Worm (Caenorhabditis elegans) whole organism, young adult: Measurements from ENCODE around the gene chd-3.

Experiments used
- B0019.2 ChIP-seq: fragments of 200-800 bp; sonication (Bioruptor generic); conservative IDR thresholded peaks from 2 replicates; pipeline ENCODE4 v1.3.6; 2022; ENCODE audit warnings: missing genetic modification reagents, missing genetic modification characterization, missing compliant biosample characterization
- B0336.3 ChIP-seq: fragments of 200-800 bp; sonication (Bioruptor generic); IDR thresholded peaks from 2 replicates; pipeline ENCODE4 v1.3.6; 2022; ENCODE audit warnings: missing genetic modification characterization, missing compliant biosample characterization
- C17E4.6 ChIP-seq: fragments of 200-800 bp; sonication (Bioruptor generic); IDR thresholded peaks from 2 replicates; pipeline ENCODE4 v1.3.6; 2022; ENCODE audit warnings: missing genetic modification reagents, missing genetic modification characterization, missing compliant biosample characterization
- F52B5.7 ChIP-seq: sonication (generic microtip); optimal IDR thresholded peaks from 2 replicates; lab custom pipeline; 2016; ENCODE audit warnings: mild to moderate bottlenecking, missing genetic modification characterization, missing compliant biosample characterization
- F57A8.1 ChIP-seq: fragments of 200-800 bp; sonication (Bioruptor generic); optimal IDR thresholded peaks from 2 replicates; lab custom pipeline; 2018; ENCODE audit warnings: mild to moderate bottlenecking, missing genetic modification characterization, moderate library complexity, missing compliant biosample characterization
- T26A5.8 ChIP-seq: sonication (generic microtip); optimal IDR thresholded peaks from 2 replicates; lab custom pipeline; 2016; ENCODE audit warnings: missing genetic modification characterization, missing compliant biosample characterization
- Y53F4B.3 ChIP-seq: fragments of 200-800 bp; sonication (Bioruptor generic); IDR thresholded peaks from 2 replicates; pipeline ENCODE4 v1.3.6; 2022; ENCODE audit warnings: missing genetic modification reagents, missing genetic modification characterization, missing compliant biosample characterization
- Y53G8AR.9 ChIP-seq: fragments of 200-800 bp; sonication (Bioruptor generic); conservative IDR thresholded peaks from 2 replicates; pipeline ENCODE4 v1.3.6; 2022; ENCODE audit warnings: missing genetic modification reagents, missing genetic modification characterization, missing compliant biosample characterization
- Y56A3A.18 ChIP-seq: fragments of 200-800 bp; sonication (Bioruptor generic); IDR thresholded peaks from 2 replicates; pipeline ENCODE4 v1.3.6; 2022; ENCODE audit warnings: missing genetic modification reagents, missing genetic modification characterization, missing compliant biosample characterization
- akir-1 ChIP-seq: fragments of 200-800 bp; sonication (Bioruptor generic); optimal IDR thresholded peaks from 2 replicates; lab custom pipeline; 2018; ENCODE audit warnings: mild to moderate bottlenecking, missing genetic modification characterization, moderate library complexity, missing compliant biosample characterization
- aptf-2 ChIP-seq: fragments of 200-800 bp; sonication (Bioruptor generic); conservative IDR thresholded peaks from 2 replicates; pipeline ENCODE4 v1.3.6; 2022; ENCODE audit warnings: missing genetic modification reagents, missing genetic modification characterization, missing compliant biosample characterization
- attf-5 ChIP-seq: fragments of 200-800 bp; sonication (Bioruptor generic); optimal IDR thresholded peaks from 2 replicates; lab custom pipeline; 2018; ENCODE audit warnings: mild to moderate bottlenecking, missing genetic modification characterization, missing compliant biosample characterization
- dox-1 ChIP-seq: fragments of 200-800 bp; sonication (Bioruptor generic); IDR thresholded peaks from 2 replicates; pipeline ENCODE4 v1.3.6; 2022; ENCODE audit warnings: missing genetic modification reagents, missing genetic modification characterization, missing compliant biosample characterization
- dpl-1 ChIP-seq: fragments of 150-350 bp; optimal IDR thresholded peaks from 2 replicates; lab custom pipeline; 2014; ENCODE audit warnings: missing biosample characterization, missing genetic modification reagents, missing genetic modification characterization
- efl-1 ChIP-seq: fragments of 150-350 bp; optimal IDR thresholded peaks from 2 replicates; lab custom pipeline; 2014; ENCODE audit warnings: missing biosample characterization, missing genetic modification reagents, missing genetic modification characterization
- egl-44 ChIP-seq: fragments of 200-800 bp; sonication (Bioruptor generic); IDR thresholded peaks from 2 replicates; pipeline ENCODE4 v1.3.6; 2022; ENCODE audit warnings: missing genetic modification reagents, missing genetic modification characterization, missing compliant biosample characterization
- ets-4 ChIP-seq: fragments of 200-800 bp; sonication (Bioruptor generic); optimal IDR thresholded peaks from 2 replicates; lab custom pipeline; 2018; ENCODE audit warnings: mild to moderate bottlenecking, missing genetic modification characterization, missing compliant biosample characterization
- hlh-26 ChIP-seq: fragments of 200-800 bp; sonication (Bioruptor generic); conservative IDR thresholded peaks from 2 replicates; pipeline ENCODE4 v1.3.6; 2022; ENCODE audit warnings: missing genetic modification reagents, missing genetic modification characterization, missing compliant biosample characterization
- lag-1 ChIP-seq: fragments of 200-800 bp; sonication (Bioruptor generic); IDR thresholded peaks from 2 replicates; pipeline ENCODE4 v1.3.6; 2022; ENCODE audit warnings: missing genetic modification reagents, missing genetic modification characterization, missing compliant biosample characterization
- let-607 ChIP-seq, 2 experiments: fragments of 200-800 bp in 1 of 2; sonication (Bioruptor generic) in 1 of 2; sonication (generic microtip) in 1 of 2; optimal IDR thresholded peaks; 2 replicates each; lab custom pipeline; 2016 to 2018; ENCODE audit warnings: mild to moderate bottlenecking in 2 of 2, missing compliant biosample characterization in 2 of 2, missing genetic modification characterization in 2 of 2, moderate library complexity in 2 of 2, missing genotype in 1 of 2
- lin-35 ChIP-seq, 3 experiments: fragments of 150-350 bp in 2 of 3; sonication (generic microtip) in 1 of 3; optimal IDR thresholded peaks; 2 replicates each; lab custom pipeline; 2014 to 2018; ENCODE audit warnings: missing biosample characterization in 3 of 3, missing genetic modification characterization in 3 of 3, missing genetic modification reagents in 3 of 3
- lin-40 ChIP-seq: sonication (generic microtip); optimal IDR thresholded peaks from 2 replicates; lab custom pipeline; 2016; ENCODE audit warnings: missing genetic modification characterization, mild to moderate bottlenecking, missing compliant biosample characterization, missing genotype, missing genetic modification reagents
- lir-1 ChIP-seq: fragments of 200-800 bp; sonication (Bioruptor generic); conservative IDR thresholded peaks from 2 replicates; pipeline ENCODE4 v1.3.6; 2022; ENCODE audit warnings: missing genetic modification reagents, missing genetic modification characterization, missing compliant biosample characterization
- lsl-1 ChIP-seq: fragments of 200-800 bp; sonication (Bioruptor generic); optimal IDR thresholded peaks from 2 replicates; lab custom pipeline; 2018; ENCODE audit warnings: mild to moderate bottlenecking, missing genetic modification characterization, moderate library complexity, missing compliant biosample characterization
- madf-10 ChIP-seq: sonication (generic microtip); optimal IDR thresholded peaks from 2 replicates; lab custom pipeline; 2016; ENCODE audit warnings: mild to moderate bottlenecking, missing genetic modification characterization, missing compliant biosample characterization
- madf-6 ChIP-seq: fragments of 200-800 bp; sonication (Bioruptor generic); IDR thresholded peaks from 2 replicates; pipeline ENCODE4 v1.3.6; 2022; ENCODE audit warnings: missing genetic modification reagents, missing genetic modification characterization, missing compliant biosample characterization
- madf-8 ChIP-seq: fragments of 200-800 bp; sonication (Bioruptor generic); conservative IDR thresholded peaks from 2 replicates; pipeline ENCODE4 v1.3.6; 2022; ENCODE audit warnings: missing genetic modification reagents, missing genetic modification characterization, missing compliant biosample characterization
- mcd-1 ChIP-seq: fragments of 200-800 bp; sonication (Bioruptor generic); IDR thresholded peaks from 2 replicates; pipeline ENCODE4 v1.3.6; 2022; ENCODE audit warnings: missing genetic modification reagents, missing genetic modification characterization, missing compliant biosample characterization
- nhr-80 ChIP-seq: sonication (generic microtip); optimal IDR thresholded peaks from 2 replicates; lab custom pipeline; 2016; ENCODE audit warnings: missing genetic modification characterization, missing compliant biosample characterization
- pbrm-1 ChIP-seq: fragments of 200-800 bp; sonication (Bioruptor generic); IDR thresholded peaks from 2 replicates; pipeline ENCODE4 v1.3.6; 2022; ENCODE audit warnings: missing genetic modification reagents, missing genetic modification characterization, missing compliant biosample characterization
- rpc-1 ChIP-seq, 2 experiments: fragments of 150-350 bp in 1 of 2; sonication (generic microtip) in 1 of 2; optimal IDR thresholded peaks; 2 replicates each; lab custom pipeline; 2014 to 2018; ENCODE audit warnings: missing biosample characterization in 1 of 2, missing genetic modification characterization in 1 of 2, missing genetic modification reagents in 1 of 2, missing genotype in 1 of 2
- snpc-1.3 ChIP-seq: sonication (generic microtip); optimal IDR thresholded peaks from 2 replicates; lab custom pipeline; 2017; ENCODE audit warnings: missing genetic modification characterization, mild to moderate bottlenecking, missing compliant biosample characterization, antibody characterized with exemption, moderate library complexity, missing genotype, missing genetic modification reagents; ENCODE audit not compliant: insufficient read depth
- snpc-4 ChIP-seq, 5 experiments: fragments of 150-350 bp in 1 of 5; sonication (generic microtip) in 4 of 5; optimal IDR thresholded peaks; 2 replicates each; lab custom pipeline; 2014 to 2018; ENCODE audit warnings: missing genetic modification characterization in 5 of 5, missing biosample characterization in 3 of 5, antibody characterized with exemption in 2 of 5, mild to moderate bottlenecking in 2 of 5, missing compliant biosample characterization in 2 of 5, missing genotype in 2 of 5, moderate library complexity in 2 of 5, missing genetic modification reagents in 1 of 5
- somi-1 ChIP-seq: fragments of 200-800 bp; sonication (Bioruptor generic); optimal IDR thresholded peaks from 2 replicates; lab custom pipeline; 2018; ENCODE audit warnings: mild to moderate bottlenecking, missing genetic modification characterization, missing compliant biosample characterization
- tbp1 ChIP-seq: fragments of 200-800 bp; sonication (Bioruptor generic); optimal IDR thresholded peaks from 2 replicates; lab custom pipeline; 2018; ENCODE audit warnings: mild to moderate bottlenecking, missing genetic modification characterization, missing compliant biosample characterization
- unc-130 ChIP-seq: sonication (generic microtip); optimal IDR thresholded peaks from 2 replicates; lab custom pipeline; 2016; ENCODE audit warnings: missing genetic modification reagents, missing genetic modification characterization, missing compliant biosample characterization
- zfh-2 ChIP-seq: fragments of 200-800 bp; sonication (Bioruptor generic); conservative IDR thresholded peaks from 2 replicates; pipeline ENCODE4 v1.3.6; 2022; ENCODE audit warnings: missing genetic modification reagents, missing genetic modification characterization, missing compliant biosample characterization
- ztf-18 ChIP-seq: sonication (generic microtip); optimal IDR thresholded peaks from 2 replicates; lab custom pipeline; 2016; ENCODE audit warnings: missing genotype, mild to moderate bottlenecking, missing genetic modification characterization, missing compliant biosample characterization
- ztf-26 ChIP-seq: sonication (generic microtip); optimal IDR thresholded peaks from 2 replicates; lab custom pipeline; 2017; ENCODE audit warnings: missing genetic modification characterization, missing compliant biosample characterization

chd-3 gene

ce11 chrX:12860711-12861287, 8.4 kb upstream of the chd-3 start, which contains the start of gene T14G8.3:
Gene T14G8.3, plus strand, starts transcription at chrX:12861237.
- no peak for TF ChIP-seq C17E4.6 (GFP tag; lab: Robert Waterston, UW)
- TF ChIP-seq efl-1 (GFP tag; lab: Kevin White, UChicago), result no peak
- TF ChIP-seq akir-1 (GFP tag; lab: Kevin White, UChicago), result no peak
- TF ChIP-seq F52B5.7, result no peak
- no peak for TF ChIP-seq egl-44 (GFP tag; lab: Robert Waterston, UW)
- no peak for TF ChIP-seq madf-8
- 0 out of 2 replicates have a peak, but pooled peaks have one; percentile 30 for TF ChIP-seq dox-1
- TF ChIP-seq ets-4 (GFP tag; lab: Kevin White, UChicago), result no peak
- no peak for TF ChIP-seq aptf-2 (GFP tag; lab: Robert Waterston, UW)
- TF ChIP-seq lir-1 (GFP tag; lab: Robert Waterston, UW), result no peak
- TF ChIP-seq unc-130 (GFP tag; lab: Kevin White, UChicago), result no peak
- no peak for TF ChIP-seq B0019.2
- peak; percentile 69 for TF ChIP-seq nhr-80 (tag; lab: Kevin White, UChicago)
- no peak for TF ChIP-seq Y56A3A.18 (GFP tag; lab: Robert Waterston, UW)
- no peak for TF ChIP-seq B0336.3 (GFP tag; lab: Robert Waterston, UW)
- TF ChIP-seq lag-1 (GFP tag; lab: Robert Waterston, UW), result no peak
- no peak for TF ChIP-seq ztf-26 (tag; lab: Kevin White, UChicago)
- TF ChIP-seq snpc-1.3 (tag; lab: Kevin White, UChicago), result no peak
- TF ChIP-seq let-607 (tag; optimal IDR thresholded peaks at IDR 0.05; lab: Kevin White, UChicago), result peak; percentile 96 to 98
- no peak for TF ChIP-seq snpc-4 (GFP tag; optimal IDR thresholded peaks at IDR 0.05; lab: Kevin White, UChicago)
- peak in 1 of 4 experiments; percentile 14 for TF ChIP-seq snpc-4 (tag; optimal IDR thresholded peaks at IDR 0.05; lab: Kevin White, UChicago)
- TF ChIP-seq somi-1 (GFP tag; lab: Kevin White, UChicago), result no peak
- no peak for TF ChIP-seq madf-10 (tag; lab: Kevin White, UChicago)
- TF ChIP-seq ztf-18 (tag; lab: Kevin White, UChicago), result peak; percentile 90
- no peak for TF ChIP-seq Y53G8AR.9 (GFP tag; lab: Robert Waterston, UW)
- TF ChIP-seq Y53F4B.3, result no peak
- no peak for TF ChIP-seq lsl-1 (GFP tag; lab: Kevin White, UChicago)
- TF ChIP-seq lin-35 (GFP tag; optimal IDR thresholded peaks at IDR 0.05; lab: Kevin White, UChicago), result no peak
- TF ChIP-seq rpc-1 (optimal IDR thresholded peaks at IDR 0.05; lab: Kevin White, UChicago), result no peak
- TF ChIP-seq rpc-1 (tag; optimal IDR thresholded peaks at IDR 0.05; lab: Kevin White, UChicago), result no peak
- TF ChIP-seq pbrm-1 (GFP tag; lab: Robert Waterston, UW), result no peak
- TF ChIP-seq mcd-1 (GFP tag; lab: Robert Waterston, UW), result no peak
- TF ChIP-seq attf-5, result no peak
- peak; percentile 44 for TF ChIP-seq lin-40 (tag; lab: Kevin White, UChicago)
- TF ChIP-seq T26A5.8 (tag; lab: Kevin White, UChicago), result no peak
- no peak for TF ChIP-seq dpl-1
- no peak for TF ChIP-seq hlh-26 (GFP tag; lab: Robert Waterston, UW)
- peak; percentile 17 for TF ChIP-seq tbp1 (GFP tag; lab: Kevin White, UChicago)
- TF ChIP-seq madf-6 (GFP tag; lab: Robert Waterston, UW), result no peak
- TF ChIP-seq zfh-2, result no peak
- TF ChIP-seq F57A8.1 (GFP tag; lab: Kevin White, UChicago), result no peak
